Worm (Caenorhabditis elegans): ENCODE results near the gene Y57G11C.3.
A peak's percentile ranks its signal among the peaks of the same experiment; 100 is the strongest.

DNA sequence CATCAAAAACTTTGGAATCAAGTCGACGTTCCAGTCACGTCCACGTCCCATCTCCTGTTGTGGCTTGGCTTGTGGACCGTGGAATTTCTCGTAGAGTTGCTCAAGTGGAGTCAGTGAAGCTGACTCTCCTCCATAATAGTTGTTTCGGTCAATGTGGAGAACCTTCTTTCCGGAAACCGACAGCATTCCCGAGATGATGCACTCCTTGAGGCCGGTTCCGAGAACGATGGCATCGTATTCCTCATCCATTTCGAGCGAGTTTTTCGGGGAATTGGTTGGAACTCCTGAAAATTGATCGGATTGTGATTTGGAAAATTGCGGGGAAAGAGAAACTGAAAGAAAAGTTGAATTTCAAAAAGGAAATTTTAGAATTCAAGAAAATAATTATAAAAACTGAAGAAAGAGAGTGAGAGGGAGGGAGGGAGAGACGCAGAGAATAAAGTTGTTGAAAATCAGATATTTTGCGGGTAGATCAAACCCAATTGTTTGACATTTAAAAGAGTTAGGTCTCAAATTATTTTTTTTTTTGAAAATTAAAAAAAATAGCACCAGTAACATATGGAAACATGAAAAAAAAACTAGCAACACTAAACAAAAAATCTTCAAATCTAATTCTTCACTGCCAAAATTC is 24.7 kb downstream of the Y57G11C.3 start, which contains the start of gene gdi-1:
- no peak for TF ChIP-seq elt-3 (tag; optimal IDR thresholded peaks at IDR 0.05)
- no peak for TF ChIP-seq skn-1 (tag; optimal IDR thresholded peaks at IDR 0.05)
- TF ChIP-seq ztf-4 (tag; optimal IDR thresholded peaks at IDR 0.05): no peak
- TF ChIP-seq peb-1 (tag; optimal IDR thresholded peaks at IDR 0.05): no peak
- TF ChIP-seq mdl-1 (tag; optimal IDR thresholded peaks at IDR 0.05): no peak
- TF ChIP-seq F13H6.1 (tag; optimal IDR thresholded peaks at IDR 0.05): no peak
- TF ChIP-seq lsy-2 (tag; optimal IDR thresholded peaks at IDR 0.05): peak in 1 of 2 experiments; percentile 33
- TF ChIP-seq alr-1 (tag; optimal IDR thresholded peaks at IDR 0.05): no peak
- no peak for TF ChIP-seq elt-1 (tag; optimal IDR thresholded peaks at IDR 0.05)
- no peak for TF ChIP-seq unc-39 (tag; optimal IDR thresholded peaks at IDR 0.05)
- TF ChIP-seq egl-27 (tag; optimal IDR thresholded peaks at IDR 0.05): no peak
- TF ChIP-seq ama-1 (optimal IDR thresholded peaks at IDR 0.05): peak; percentile 45

All from whole organism, L2 larva.